Fruit fly (Drosophila melanogaster) whole organism, embryonic: ENCODE data around the gene CG2608.

Experiments
- Aef1 ChIP-seq: fragments of 200-800 bp; sonication (Bioruptor generic); IDR thresholded peaks from 3 replicates; pipeline ENCODE4 v1.3.6; 2022; ENCODE audit warnings: missing biosample characterization, missing genetic modification characterization
- Awh ChIP-seq: fragments of 200-800 bp; sonication (Bioruptor generic); IDR thresholded peaks from 2 replicates; pipeline ENCODE4, ENCODE4 v1.3.6; 2022; ENCODE audit warnings: missing biosample characterization, missing genetic modification characterization
- C15 ChIP-seq: fragments of 200-800 bp; sonication (Bioruptor generic); IDR thresholded peaks from 3 replicates; pipeline ENCODE4 v1.3.6; 2022; ENCODE audit warnings: missing biosample characterization, missing genetic modification characterization
- CG1233 ChIP-seq: fragments of 200-800 bp; sonication (Bioruptor generic); optimal IDR thresholded peaks from 4 replicates; lab custom pipeline; 2018; ENCODE audit warnings: missing biosample characterization, mild to moderate bottlenecking, missing genetic modification characterization
- CG13775 ChIP-seq: fragments of 200-800 bp; sonication (Bioruptor generic); optimal IDR thresholded peaks from 3 replicates; lab custom pipeline; 2017; ENCODE audit warnings: missing biosample characterization, mild to moderate bottlenecking, missing genetic modification characterization
- CG13894 ChIP-seq: fragments of 200-800 bp; sonication (Bioruptor generic); optimal IDR thresholded peaks from 3 replicates; lab custom pipeline; 2018; ENCODE audit warnings: missing biosample characterization, mild to moderate bottlenecking, missing genetic modification characterization, moderate library complexity
- CG14710 ChIP-seq: fragments of 200-800 bp; sonication (Bioruptor generic); optimal IDR thresholded peaks from 3 replicates; lab custom pipeline; 2019; ENCODE audit warnings: missing biosample characterization, mild to moderate bottlenecking, missing genetic modification characterization, moderate library complexity
- CG17568 ChIP-seq: fragments of 200-800 bp; sonication (Bioruptor generic); optimal IDR thresholded peaks from 2 replicates; lab custom pipeline; 2018; ENCODE audit warnings: missing biosample characterization, mild to moderate bottlenecking, missing genetic modification characterization, moderate library complexity
- CG1792 ChIP-seq: fragments of 200-800 bp; sonication (Bioruptor generic); optimal IDR thresholded peaks from 2 replicates; lab custom pipeline; 2016; ENCODE audit warnings: missing biosample characterization, missing genetic modification characterization
- CG18619 ChIP-seq: fragments of 200-800 bp; sonication (Bioruptor generic); optimal IDR thresholded peaks from 3 replicates; lab custom pipeline; 2017; ENCODE audit warnings: missing biosample characterization, mild to moderate bottlenecking, missing genetic modification characterization
- CG2889 ChIP-seq: fragments of 200-800 bp; sonication (Bioruptor generic); IDR thresholded peaks from 3 replicates; pipeline ENCODE4 v1.3.6; 2022; ENCODE audit warnings: missing biosample characterization, missing genetic modification characterization
- CG30431 ChIP-seq: fragments of 200-800 bp; sonication (Bioruptor generic); optimal IDR thresholded peaks from 2 replicates; lab custom pipeline; 2017; ENCODE audit warnings: missing biosample characterization, missing genetic modification characterization
- CG3281 ChIP-seq: fragments of 200-800 bp; sonication (Bioruptor generic); optimal IDR thresholded peaks from 3 replicates; lab custom pipeline; 2017; ENCODE audit warnings: missing biosample characterization, mild to moderate bottlenecking, missing genetic modification characterization
- CG7556 ChIP-seq: fragments of 200-800 bp; sonication (Bioruptor generic); optimal IDR thresholded peaks from 2 replicates; lab custom pipeline; 2017; ENCODE audit warnings: missing biosample characterization, mild to moderate bottlenecking, missing genetic modification characterization
- CG8944 ChIP-seq: fragments of 200-800 bp; sonication (Bioruptor generic); optimal IDR thresholded peaks from 3 replicates; lab custom pipeline; 2016; ENCODE audit warnings: missing biosample characterization, missing genetic modification characterization
- CG9817 ChIP-seq: fragments of 200-800 bp; sonication (Bioruptor generic); optimal IDR thresholded peaks from 2 replicates; lab custom pipeline; 2018; ENCODE audit warnings: missing biosample characterization, mild to moderate bottlenecking, missing genetic modification characterization, moderate library complexity
- CHES-1-like ChIP-seq: fragments of 200-800 bp; sonication (Bioruptor generic); optimal IDR thresholded peaks from 2 replicates; lab custom pipeline; 2016; ENCODE audit warnings: missing biosample characterization, missing genetic modification characterization
- Chrac-16 ChIP-seq: fragments of 200-800 bp; sonication (Bioruptor generic); optimal IDR thresholded peaks from 3 replicates; lab custom pipeline; 2016; ENCODE audit warnings: missing biosample characterization, missing genetic modification characterization
- CoRest ChIP-seq: fragments of 200-800 bp; sonication (Bioruptor generic); optimal IDR thresholded peaks from 3 replicates; lab custom pipeline; 2018; ENCODE audit warnings: missing biosample characterization, mild to moderate bottlenecking, missing genetic modification characterization, moderate library complexity
- CrebB ChIP-seq: fragments of 200-800 bp; sonication (Bioruptor generic); optimal IDR thresholded peaks from 3 replicates; lab custom pipeline; 2018; ENCODE audit warnings: missing biosample characterization, mild to moderate bottlenecking, missing genetic modification characterization
- D ChIP-seq, 2 experiments: fragments of 200-800 bp in 1 of 2; fragments of >200 bp in 1 of 2; sonication (Bioruptor generic) in 1 of 2; optimal IDR thresholded peaks; 2 replicates in 1 of 2; 3 replicates in 1 of 2; lab custom pipeline; 2017; ENCODE audit warnings: mild to moderate bottlenecking in 1 of 2, missing biosample characterization in 1 of 2, missing genetic modification characterization in 1 of 2, missing genetic modification reagents in 1 of 2
- Eip74EF ChIP-seq, 2 experiments: fragments of 200-800 bp in 1 of 2; fragments of >200 bp in 1 of 2; sonication (Bioruptor generic) in 1 of 2; optimal IDR thresholded peaks; 2 replicates each; lab custom pipeline; 2017 to 2019; ENCODE audit warnings: missing biosample characterization in 2 of 2, missing genetic modification characterization in 2 of 2, mild to moderate bottlenecking in 1 of 2, moderate library complexity in 1 of 2
- Fer2 ChIP-seq: fragments of 200-800 bp; sonication (Bioruptor generic); optimal IDR thresholded peaks from 2 replicates; lab custom pipeline; 2018; ENCODE audit warnings: missing biosample characterization, mild to moderate bottlenecking, missing genetic modification characterization, moderate library complexity
- HmgZ ChIP-seq: fragments of 200-800 bp; sonication (Bioruptor generic); optimal IDR thresholded peaks from 2 replicates; lab custom pipeline; 2018; ENCODE audit warnings: missing biosample characterization, mild to moderate bottlenecking, missing genetic modification characterization
- Hmx ChIP-seq: fragments of 200-800 bp; sonication (Bioruptor generic); optimal IDR thresholded peaks from 2 replicates; lab custom pipeline; 2016; ENCODE audit warnings: missing biosample characterization, missing genetic modification characterization
- Meics ChIP-seq: fragments of 200-800 bp; sonication (Bioruptor generic); optimal IDR thresholded peaks from 2 replicates; lab custom pipeline; 2017; ENCODE audit warnings: missing biosample characterization, mild to moderate bottlenecking, missing genetic modification characterization
- NK7.1 ChIP-seq: fragments of 200-800 bp; sonication (Bioruptor generic); optimal IDR thresholded peaks from 3 replicates; lab custom pipeline; 2016; ENCODE audit warnings: missing biosample characterization, missing genetic modification characterization
- Nf-YC ChIP-seq: fragments of 200-800 bp; optimal IDR thresholded peaks from 3 replicates; lab custom pipeline; 2019; ENCODE audit warnings: missing biosample characterization, mild to moderate bottlenecking, missing genetic modification characterization, moderate library complexity
- Opbp ChIP-seq: fragments of 200-800 bp; sonication (Bioruptor generic); IDR thresholded peaks from 3 replicates; pipeline ENCODE4 v1.3.6; 2022; ENCODE audit warnings: missing biosample characterization, missing genetic modification characterization; ENCODE audit not compliant: partially characterized antibody
- Optix ChIP-seq: fragments of 200-800 bp; sonication (Bioruptor generic); IDR thresholded peaks from 3 replicates; pipeline ENCODE4 v1.3.6; 2022; ENCODE audit warnings: missing biosample characterization, missing genetic modification characterization
- Vsx1 ChIP-seq: fragments of 200-800 bp; sonication (Bioruptor generic); optimal IDR thresholded peaks from 2 replicates; lab custom pipeline; 2017; ENCODE audit warnings: missing biosample characterization, mild to moderate bottlenecking, missing genetic modification characterization, missing genetic modification reagents
- bcd ChIP-seq: fragments of 200-800 bp; sonication (Bioruptor generic); optimal IDR thresholded peaks from 2 replicates; lab custom pipeline; 2017; ENCODE audit warnings: missing biosample characterization, mild to moderate bottlenecking, missing genetic modification characterization
- bsh ChIP-seq, 2 experiments: fragments of 200-800 bp; sonication (Bioruptor generic); optimal IDR thresholded peaks; 2 replicates each; lab custom pipeline; 2017 to 2018; ENCODE audit warnings: mild to moderate bottlenecking in 2 of 2, missing biosample characterization in 2 of 2, missing genetic modification characterization in 2 of 2, moderate library complexity in 1 of 2
- croc ChIP-seq: fragments of 200-800 bp; sonication (Bioruptor generic); conservative IDR thresholded peaks from 3 replicates; pipeline ENCODE4 v1.3.6; 2022; ENCODE audit warnings: missing biosample characterization, missing genetic modification characterization
- dmrt11E ChIP-seq: fragments of 200-800 bp; sonication (Bioruptor generic); optimal IDR thresholded peaks from 3 replicates; lab custom pipeline; 2018; ENCODE audit warnings: missing biosample characterization, mild to moderate bottlenecking, missing genetic modification characterization, moderate library complexity
- ewg ChIP-seq: fragments of 200-800 bp; sonication (Bioruptor generic); optimal IDR thresholded peaks from 3 replicates; lab custom pipeline; 2017; ENCODE audit warnings: mild to moderate bottlenecking, missing biosample characterization, missing genetic modification reagents, missing genetic modification characterization
- gcm2 ChIP-seq: fragments of 200-800 bp; sonication (Bioruptor generic); optimal IDR thresholded peaks from 2 replicates; lab custom pipeline; 2016; ENCODE audit warnings: missing biosample characterization, missing genetic modification characterization
- hkb ChIP-seq, 2 experiments: fragments of 200-800 bp in 1 of 2; fragments of >200 bp in 1 of 2; sonication (Bioruptor generic) in 1 of 2; IDR thresholded peaks in 1 of 2; optimal IDR thresholded peaks in 1 of 2; 2 replicates each; pipeline versions ENCODE4 v1.3.6 to Lab custom; 2017 to 2022; ENCODE audit warnings: missing biosample characterization in 1 of 2, missing genetic modification characterization in 1 of 2
- insv ChIP-seq, 2 experiments: fragments of 200-800 bp; sonication (Bioruptor generic); optimal IDR thresholded peaks; 3 replicates each; lab custom pipeline; 2016 to 2018; ENCODE audit warnings: missing biosample characterization in 2 of 2, missing genetic modification characterization in 2 of 2
- lola ChIP-seq, 3 experiments: fragments of >200 bp in 2 of 3; fragments of 200-800 bp in 1 of 3; sonication (Bioruptor generic) in 1 of 3; optimal IDR thresholded peaks; 2 replicates each; lab custom pipeline; 2017 to 2019; ENCODE audit warnings: missing biosample characterization in 3 of 3, missing genetic modification characterization in 3 of 3, mild to moderate bottlenecking in 1 of 3, moderate library complexity in 1 of 3
- mam ChIP-seq: fragments of 200-800 bp; sonication (Bioruptor generic); optimal IDR thresholded peaks from 3 replicates; lab custom pipeline; 2016; ENCODE audit warnings: missing biosample characterization, missing genetic modification characterization
- mirr ChIP-seq: fragments of 200-800 bp; sonication (Bioruptor generic); optimal IDR thresholded peaks from 3 replicates; lab custom pipeline; 2018; ENCODE audit warnings: missing biosample characterization, mild to moderate bottlenecking, missing genetic modification characterization
- sd ChIP-seq: fragments of 200-800 bp; sonication (Bioruptor generic); optimal IDR thresholded peaks from 3 replicates; lab custom pipeline; 2018; ENCODE audit warnings: missing biosample characterization, mild to moderate bottlenecking, missing genetic modification characterization, moderate library complexity
- seq ChIP-seq: fragments of 200-800 bp; sonication (Bioruptor generic); IDR thresholded peaks from 2 replicates; pipeline ENCODE4 v1.3.6; 2022; ENCODE audit warnings: missing biosample characterization, missing genetic modification characterization
- slou ChIP-seq: fragments of 200-800 bp; sonication (Bioruptor generic); optimal IDR thresholded peaks from 3 replicates; lab custom pipeline; 2016; ENCODE audit warnings: missing biosample characterization, missing genetic modification characterization
- so ChIP-seq: fragments of 200-800 bp; sonication (Bioruptor generic); IDR thresholded peaks from 3 replicates; pipeline ENCODE4 v1.3.6; 2022; ENCODE audit warnings: missing biosample characterization, missing genetic modification characterization
- twi ChIP-seq: fragments of 200-800 bp; optimal IDR thresholded peaks from 2 replicates; lab custom pipeline; 2019; ENCODE audit warnings: missing biosample characterization, mild to moderate bottlenecking, missing genetic modification characterization, moderate library complexity
- wor ChIP-seq: fragments of 200-800 bp; sonication (Bioruptor generic); IDR thresholded peaks from 2 replicates; pipeline ENCODE4 v1.3.6; 2022; ENCODE audit warnings: missing biosample characterization, missing genetic modification characterization
- zen2 ChIP-seq: fragments of 200-800 bp; sonication (Bioruptor generic); IDR thresholded peaks from 3 replicates; pipeline ENCODE4 v1.3.6; 2022; ENCODE audit warnings: missing biosample characterization, missing genetic modification characterization; ENCODE audit not compliant: partially characterized antibody

The CG2608 gene

dm6 chr2L:20675875-20676274, 30.3 kb downstream of the CG2608 start, which contains the start of the genes CG31678 and IKKepsilon (continued):
- TF ChIP-seq C15 (GFP tag; lab: Robert Waterston, UW) (no peak), croc (GFP tag; lab: Robert Waterston, UW) (no peak), mam (GFP tag; lab: Kevin White, UChicago) (peak; percentile 10), Meics (no peak), ewg (GFP tag; lab: Kevin White, UChicago) (peak; percentile 40), CrebB (tag; lab: Kevin White, UChicago) (no peak), CoRest (tag; lab: Kevin White, UChicago) (peak; percentile 53), insv (GFP tag; optimal IDR thresholded peaks at IDR 0.05; lab: Kevin White, UChicago) (no peak), HmgZ (tag; lab: Kevin White, UChicago) (peak; percentile 64), sd (tag; lab: Kevin White, UChicago) (no peak), Eip74EF (GFP tag; optimal IDR thresholded peaks at IDR 0.05; lab: Kevin White, UChicago) (no peak), zen2 (GFP tag; lab: Robert Waterston, UW) (peak; percentile 89), wor (GFP tag; lab: Robert Waterston, UW) (no peak), CG30431 (GFP tag; lab: Kevin White, UChicago) (no peak), twi (tag; lab: Kevin White, UChicago) (no peak), mirr (no peak), CG17568 (GFP tag; lab: Kevin White, UChicago) (no peak), Hmx (GFP tag; lab: Kevin White, UChicago) (no peak), Optix (GFP tag; lab: Robert Waterston, UW) (no peak), seq (GFP tag; lab: Robert Waterston, UW) (no peak), Awh (no peak), CG8944 (GFP tag; lab: Kevin White, UChicago) (no peak), Fer2 (tag; lab: Kevin White, UChicago) (no peak), CG1792 (GFP tag; lab: Kevin White, UChicago) (no peak), bcd (GFP tag; lab: Kevin White, UChicago) (no peak), slou (GFP tag; lab: Kevin White, UChicago) (no peak), CG14710 (tag; lab: Kevin White, UChicago) (peak; percentile 61), CG13775 (GFP tag; lab: Kevin White, UChicago) (peak; percentile 6), CG18619 (GFP tag; lab: Kevin White, UChicago) (no peak), Chrac-16 (GFP tag; lab: Kevin White, UChicago) (peak; percentile 26), CG9817 (tag; lab: Kevin White, UChicago) (no peak), hkb (optimal IDR thresholded peaks at IDR 0.05; lab: Kevin White, UChicago) (no peak), hkb (GFP tag; IDR thresholded peaks at IDR 0.05; lab: Robert Waterston, UW) (no peak), lola (GFP tag; optimal IDR thresholded peaks at IDR 0.05; lab: Kevin White, UChicago) (no peak), D (optimal IDR thresholded peaks at IDR 0.05; lab: Kevin White, UChicago) (no peak), D (GFP tag; optimal IDR thresholded peaks at IDR 0.05; lab: Kevin White, UChicago) (no peak), Opbp (peak; percentile 89), CG13894 (tag; lab: Kevin White, UChicago) (no peak), Vsx1 (no peak), CHES-1-like (GFP tag; lab: Kevin White, UChicago) (no peak), CG2889 (GFP tag; lab: Robert Waterston, UW) (peak; percentile 50; the same call in 1 of the 3 replicates), NK7.1 (GFP tag; lab: Kevin White, UChicago) (no peak), Nf-YC (tag; lab: Kevin White, UChicago) (no peak), CG1233 (GFP tag; lab: Kevin White, UChicago) (no peak), so (GFP tag; lab: Robert Waterston, UW) (no peak), dmrt11E (tag; lab: Kevin White, UChicago) (peak; percentile 24), gcm2 (GFP tag; lab: Kevin White, UChicago) (no peak), CG7556 (GFP tag; lab: Kevin White, UChicago) (no peak), CG3281 (GFP tag; lab: Kevin White, UChicago) (no peak), bsh (GFP tag; optimal IDR thresholded peaks at IDR 0.05; lab: Kevin White, UChicago) (peak in 1 of 2 experiments; percentile 25), Aef1 (GFP tag; lab: Robert Waterston, UW) (0 out of 3 replicates have a peak, but pooled peaks have one; percentile 15)
